Worm (Caenorhabditis elegans) whole organism, L4/young adult: ENCODE results near the gene rpb-12.

Experiments
- W03F9.2 ChIP-seq: fragments of 150-350 bp; optimal IDR thresholded peaks from 2 replicates; lab custom pipeline; 2014; ENCODE audit warnings: missing biosample characterization, missing genetic modification characterization
- him-1 ChIP-seq: sonication (generic microtip); optimal IDR thresholded peaks from 2 replicates; lab custom pipeline; 2016; ENCODE audit warnings: missing genotype, missing genetic modification reagents, missing genetic modification characterization, missing compliant biosample characterization

- no peak for TF ChIP-seq him-1 (tag; lab: Kevin White, UChicago)
- TF ChIP-seq W03F9.2: no peak
Observed at ce11 chrIV:9098942-9099341, 47.7 kb downstream of the rpb-12 start, which contains the start of gene gldi-10.
